Fruit fly (Drosophila melanogaster) whole organism, wandering third instar larva: ENCODE results near the gene ash2.

ENCODE experiments used
- Abd-B ChIP-seq: fragments of >200 bp; optimal IDR thresholded peaks from 2 replicates; lab custom pipeline; 2017; ENCODE audit warnings: missing biosample characterization, missing genetic modification characterization
- CG32264 ChIP-seq: fragments of 200-800 bp; sonication (Bioruptor generic); optimal IDR thresholded peaks from 2 replicates; lab custom pipeline; 2016; ENCODE audit warnings: missing biosample characterization, missing genetic modification characterization
- CG9705 ChIP-seq: fragments of 200-800 bp; sonication (Bioruptor generic); optimal IDR thresholded peaks from 2 replicates; lab custom pipeline; 2018; ENCODE audit warnings: missing biosample characterization, mild to moderate bottlenecking, missing genetic modification characterization
- CrebA ChIP-seq: fragments of 200-800 bp; sonication (Bioruptor generic); optimal IDR thresholded peaks from 2 replicates; lab custom pipeline; 2016; ENCODE audit warnings: missing biosample characterization, mild to moderate bottlenecking, missing genetic modification characterization, borderline replicate concordance
- Dfd ChIP-seq: fragments of >200 bp; optimal IDR thresholded peaks from 2 replicates; lab custom pipeline; 2017; ENCODE audit warnings: missing biosample characterization, missing genetic modification characterization
- Dif ChIP-seq: fragments of 200-275, 200-300 bp; sonication (Bioruptor generic); optimal IDR thresholded peaks from 2 replicates; lab custom pipeline; 2018; ENCODE audit warnings: missing biosample characterization, missing genetic modification characterization; ENCODE audit not compliant: partially characterized antibody
- GATAd ChIP-seq: sonication (Bioruptor generic); optimal IDR thresholded peaks from 2 replicates; lab custom pipeline; 2016; ENCODE audit warnings: missing biosample characterization, missing genetic modification characterization
- HLH106 ChIP-seq: fragments of 200-800 bp; optimal IDR thresholded peaks from 3 replicates; lab custom pipeline; 2019; ENCODE audit warnings: missing biosample characterization, mild to moderate bottlenecking, missing genetic modification characterization, moderate library complexity
- Hnf4 ChIP-seq: fragments of 200-800 bp; sonication (Bioruptor generic); optimal IDR thresholded peaks from 2 replicates; lab custom pipeline; 2016; ENCODE audit warnings: missing biosample characterization, mild to moderate bottlenecking, missing genetic modification characterization
- Hr78 ChIP-seq: fragments of >200 bp; optimal IDR thresholded peaks from 2 replicates; lab custom pipeline; 2017; ENCODE audit warnings: missing biosample characterization, missing genetic modification characterization
- Hr83 ChIP-seq: fragments of 200-300 bp; sonication (Bioruptor generic); optimal IDR thresholded peaks from 2 replicates; lab custom pipeline; 2016; ENCODE audit warnings: missing biosample characterization, mild to moderate bottlenecking, missing genetic modification characterization, moderate library complexity; ENCODE audit not compliant: poor library complexity, severe bottlenecking
- Jra ChIP-seq: sonication (Bioruptor generic); optimal IDR thresholded peaks from 2 replicates; lab custom pipeline; 2016; ENCODE audit warnings: missing biosample characterization, missing genetic modification characterization
- Mio ChIP-seq: sonication (Bioruptor generic); optimal IDR thresholded peaks from 2 replicates; lab custom pipeline; 2016; ENCODE audit warnings: missing biosample characterization, missing genetic modification characterization
- Myc ChIP-seq: fragments of >200 bp; optimal IDR thresholded peaks from 2 replicates; lab custom pipeline; 2017
- N ChIP-seq: fragments of >200 bp; optimal IDR thresholded peaks from 2 replicates; lab custom pipeline; 2018; ENCODE audit warnings: missing biosample characterization, missing external identifiers, missing genetic modification characterization
- OdsH ChIP-seq: fragments of 200-800 bp; sonication (Bioruptor generic); optimal IDR thresholded peaks from 2 replicates; lab custom pipeline; 2016; ENCODE audit warnings: missing biosample characterization, mild to moderate bottlenecking, missing genetic modification characterization
- Rel ChIP-seq, 2 experiments: fragments of 200-800 bp; sonication (Bioruptor generic) in 1 of 2; optimal IDR thresholded peaks; 2 replicates in 1 of 2; 3 replicates in 1 of 2; lab custom pipeline; 2016 to 2019; ENCODE audit warnings: mild to moderate bottlenecking in 2 of 2, missing biosample characterization in 2 of 2, missing genetic modification characterization in 2 of 2, moderate library complexity in 1 of 2
- Sp1 ChIP-seq: fragments of 200-800 bp; sonication (Bioruptor generic); optimal IDR thresholded peaks from 3 replicates; lab custom pipeline; 2019; ENCODE audit warnings: missing biosample characterization, mild to moderate bottlenecking, missing genetic modification characterization, moderate library complexity
- Vsx2 ChIP-seq: fragments of 200-300, 225-300 bp; sonication (Bioruptor generic); optimal IDR thresholded peaks from 2 replicates; lab custom pipeline; 2018; ENCODE audit warnings: missing biosample characterization, missing genetic modification characterization; ENCODE audit not compliant: partially characterized antibody
- br ChIP-seq: fragments of 200-800 bp; sonication (Bioruptor generic); optimal IDR thresholded peaks from 2 replicates; lab custom pipeline; 2016; ENCODE audit warnings: missing biosample characterization, missing genetic modification characterization
- brk ChIP-seq: fragments of 200-800 bp; sonication (Bioruptor generic); optimal IDR thresholded peaks from 2 replicates; lab custom pipeline; 2016; ENCODE audit warnings: missing biosample characterization, mild to moderate bottlenecking, missing genetic modification characterization
- dl ChIP-seq, 2 experiments: fragments of 175-275, 200-275 bp in 1 of 2; fragments of 200-275 bp in 1 of 2; sonication (Bioruptor generic); optimal IDR thresholded peaks; lab custom pipeline; 2018; ENCODE audit warnings: mild to moderate bottlenecking in 2 of 2, missing biosample characterization in 2 of 2, missing genetic modification characterization in 2 of 2, moderate library complexity in 2 of 2; ENCODE audit not compliant: partially characterized antibody in 2 of 2, insufficient read depth in 1 of 2
- dmrt93B ChIP-seq: fragments of 200-800 bp; sonication (Bioruptor generic); optimal IDR thresholded peaks from 2 replicates; lab custom pipeline; 2018; ENCODE audit warnings: missing biosample characterization, mild to moderate bottlenecking, missing genetic modification characterization
- dsf ChIP-seq: sonication (Bioruptor generic); optimal IDR thresholded peaks from 2 replicates; lab custom pipeline; 2016; ENCODE audit warnings: missing biosample characterization, missing genetic modification characterization, borderline replicate concordance
- ey ChIP-seq: fragments of 200-800 bp; sonication (Bioruptor generic); optimal IDR thresholded peaks from 2 replicates; lab custom pipeline; 2016; ENCODE audit warnings: missing biosample characterization, missing genetic modification characterization
- foxo ChIP-seq, 2 experiments: fragments of 200-800 bp; sonication (Bioruptor generic); optimal IDR thresholded peaks; 2 replicates in 1 of 2; 3 replicates in 1 of 2; lab custom pipeline; 2016 to 2017; ENCODE audit warnings: missing biosample characterization in 2 of 2, missing genetic modification characterization in 2 of 2
- fru ChIP-seq: fragments of 200-800 bp; sonication (Bioruptor generic); optimal IDR thresholded peaks from 3 replicates; lab custom pipeline; 2016; ENCODE audit warnings: missing biosample characterization, mild to moderate bottlenecking, missing genetic modification characterization
- h ChIP-seq: fragments of 200-800 bp; sonication (Bioruptor generic); optimal IDR thresholded peaks from 3 replicates; lab custom pipeline; 2016; ENCODE audit warnings: missing biosample characterization, mild to moderate bottlenecking, missing genetic modification characterization
- jim ChIP-seq: fragments of 175-275, 200-325 bp; sonication (Bioruptor generic); optimal IDR thresholded peaks from 2 replicates; lab custom pipeline; 2016; ENCODE audit warnings: missing biosample characterization, mild to moderate bottlenecking, missing genetic modification characterization
- lola ChIP-seq: fragments of >200 bp; optimal IDR thresholded peaks from 2 replicates; lab custom pipeline; 2017; ENCODE audit warnings: missing biosample characterization, missing genetic modification characterization
- pan ChIP-seq: fragments of >200 bp; optimal IDR thresholded peaks from 2 replicates; lab custom pipeline; 2017
- psq ChIP-seq: fragments of 200-800 bp; sonication (Bioruptor generic); optimal IDR thresholded peaks from 3 replicates; lab custom pipeline; 2017; ENCODE audit warnings: missing biosample characterization, mild to moderate bottlenecking, missing genetic modification characterization, moderate library complexity
- rgr ChIP-seq: fragments of 200-800 bp; sonication (Bioruptor generic); optimal IDR thresholded peaks from 3 replicates; lab custom pipeline; 2016; ENCODE audit warnings: missing biosample characterization, mild to moderate bottlenecking, missing genetic modification characterization
- sage ChIP-seq: fragments of 200-800 bp; sonication (Bioruptor generic); optimal IDR thresholded peaks from 2 replicates; lab custom pipeline; 2016; ENCODE audit warnings: missing biosample characterization, mild to moderate bottlenecking, missing genetic modification characterization
- sv ChIP-seq: fragments of 200-800 bp; sonication (Bioruptor generic); optimal IDR thresholded peaks from 3 replicates; lab custom pipeline; 2016; ENCODE audit warnings: missing biosample characterization, missing genetic modification characterization
- tai ChIP-seq: sonication (Bioruptor generic); optimal IDR thresholded peaks from 2 replicates; lab custom pipeline; 2016; ENCODE audit warnings: missing biosample characterization, missing genetic modification characterization
- usp ChIP-seq: fragments of >200 bp; optimal IDR thresholded peaks from 2 replicates; lab custom pipeline; 2017; ENCODE audit warnings: missing biosample characterization, missing genetic modification characterization
- woc ChIP-seq: sonication (Bioruptor generic); optimal IDR thresholded peaks from 2 replicates; lab custom pipeline; 2016; ENCODE audit warnings: missing biosample characterization, mild to moderate bottlenecking, missing genetic modification characterization

The ash2 gene

DNA sequence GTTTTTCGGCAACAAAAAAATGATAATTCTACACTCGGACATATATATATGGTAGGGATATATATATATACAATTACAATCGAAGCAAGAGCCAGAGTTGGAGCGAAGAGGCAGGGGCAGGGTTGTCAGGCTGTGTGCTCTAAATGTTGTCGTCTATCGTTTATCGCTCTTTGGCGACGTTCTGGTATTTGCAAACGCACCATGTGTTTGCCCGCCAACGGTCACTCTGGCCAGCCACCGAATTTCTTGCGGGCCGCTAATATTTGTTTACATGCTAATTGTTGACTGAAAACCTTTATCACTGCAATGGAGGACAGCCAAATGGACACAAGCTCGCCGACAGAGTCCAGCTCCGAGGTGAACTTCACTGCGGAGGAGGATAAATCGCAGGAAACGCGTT, at the start of gene ash2, which contains the start of gene puf:
ash2 (plus strand) TSS at position 203 of the 400 bp plus-strand sequence.
puf (minus strand) TSS at position 121 of the 400 bp plus-strand sequence.
- no peak for TF ChIP-seq foxo (GFP tag; optimal IDR thresholded peaks at IDR 0.05; lab: Kevin White, UChicago)
- peak; percentile 25 for TF ChIP-seq Dif (GFP tag; lab: Kevin White, UChicago)

dm6 chr3R:24601069-24601468, 48.9 kb upstream of the ash2 start:
- TF ChIP-seq Sp1 (GFP tag; lab: Kevin White, UChicago) (peak; percentile 1), Hnf4 (GFP tag; lab: Kevin White, UChicago) (no peak), rgr (peak; percentile 0)

DNA sequence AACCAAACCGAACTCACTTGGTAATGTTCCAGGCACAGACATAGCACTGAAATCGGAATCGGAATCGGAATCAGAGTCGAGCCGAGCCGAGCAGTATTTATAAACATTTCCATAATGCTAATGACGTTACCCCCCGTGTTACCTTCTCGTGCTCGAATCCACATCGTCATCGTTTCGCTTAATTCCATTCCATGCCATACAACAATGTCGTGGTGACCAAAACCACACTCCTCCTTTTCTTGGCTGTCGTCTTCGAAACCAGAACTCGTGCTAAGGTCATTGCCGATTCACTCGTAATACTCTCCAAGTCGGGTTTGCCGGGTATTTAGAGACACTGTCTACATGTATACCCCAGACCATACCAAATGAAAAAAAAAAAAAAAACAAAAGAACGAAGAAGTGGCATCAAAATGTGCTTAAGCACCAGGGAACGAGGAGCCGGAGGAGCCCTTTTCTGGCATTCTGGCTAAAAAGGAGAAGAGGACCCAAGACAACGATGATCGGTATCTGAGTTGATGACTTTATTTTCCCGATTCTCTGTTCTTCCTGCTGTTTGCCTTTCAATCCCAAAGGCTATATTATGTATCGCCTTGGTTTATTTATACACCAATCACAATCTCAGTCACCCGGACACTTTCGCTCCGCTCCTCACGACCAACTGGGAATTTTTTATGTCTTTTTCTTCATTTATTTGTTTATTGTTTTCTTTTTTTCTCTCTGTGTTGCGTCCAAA, 46.4 kb upstream of the ash2 start:
- TF ChIP-seq rgr (peak; percentile 4), foxo (GFP tag; optimal IDR thresholded peaks at IDR 0.05; lab: Kevin White, UChicago) (peak in 1 of 2 experiments; percentile 1), Jra (no peak), Abd-B (GFP tag; lab: Kevin White, UChicago) (no peak), Mio (GFP tag; lab: Kevin White, UChicago) (no peak), Hr83 (no peak), CG32264 (no peak), Dfd (GFP tag; lab: Kevin White, UChicago) (no peak), dl (GFP tag; optimal IDR thresholded peaks at IDR 0.05; lab: Kevin White, UChicago; ENCODE audit: insufficient read depth in 1 of 2, partially characterized antibody in 2 of 2) (no peak), N (GFP tag; lab: Kevin White, UChicago) (no peak), dsf (GFP tag; lab: Kevin White, UChicago) (no peak), CrebA (GFP tag; lab: Kevin White, UChicago) (peak; percentile 75), Myc (lab: Kevin White, UChicago) (no peak), h (peak; percentile 19), Hr78 (GFP tag; lab: Kevin White, UChicago) (no peak), Dif (GFP tag; lab: Kevin White, UChicago) (no peak), GATAd (GFP tag; lab: Kevin White, UChicago) (no peak), brk (GFP tag; lab: Kevin White, UChicago) (peak; percentile 77), usp (GFP tag; lab: Kevin White, UChicago) (no peak), Hnf4 (GFP tag; lab: Kevin White, UChicago) (peak; percentile 20), lola (no peak), fru (peak; percentile 60), br (GFP tag; lab: Kevin White, UChicago) (no peak), Vsx2 (GFP tag; lab: Kevin White, UChicago) (peak; percentile 50), tai (GFP tag; lab: Kevin White, UChicago) (no peak), sage (GFP tag; lab: Kevin White, UChicago) (peak; percentile 26), ey (peak; percentile 30), CG9705 (no peak), psq (GFP tag; lab: Kevin White, UChicago) (peak; percentile 95), jim (GFP tag; lab: Kevin White, UChicago) (peak; percentile 26), Sp1 (GFP tag; lab: Kevin White, UChicago) (no peak), dmrt93B (no peak), Rel (GFP tag; optimal IDR thresholded peaks at IDR 0.05; lab: Kevin White, UChicago) (peak; percentile 70), Rel (tag; optimal IDR thresholded peaks at IDR 0.05; lab: Kevin White, UChicago) (peak; percentile 22), woc (GFP tag; lab: Kevin White, UChicago) (peak; percentile 51), OdsH (GFP tag; lab: Kevin White, UChicago) (peak; percentile 29), pan (lab: Kevin White, UChicago) (no peak), sv (GFP tag; lab: Kevin White, UChicago) (no peak), HLH106 (tag; lab: Kevin White, UChicago) (no peak)
